Worm (Caenorhabditis elegans) whole organism, early embryonic: ENCODE data around the gene B0238.9.

ENCODE experiments used
- B0310.2 ChIP-seq: sonication (generic microtip); optimal IDR thresholded peaks from 2 replicates; lab custom pipeline; 2016; ENCODE audit warnings: mild to moderate bottlenecking, missing genetic modification characterization, missing compliant biosample characterization
- F13C5.2 ChIP-seq: sonication (generic microtip); optimal IDR thresholded peaks from 2 replicates; lab custom pipeline; 2017; ENCODE audit warnings: mild to moderate bottlenecking, missing genetic modification characterization, inconsistent platforms, missing compliant biosample characterization
- aly-1 ChIP-seq: sonication (generic microtip); optimal IDR thresholded peaks from 2 replicates; lab custom pipeline; 2016; ENCODE audit warnings: missing genetic modification characterization, missing compliant biosample characterization
- ama-1 ChIP-seq: fragments of 150-350 bp; optimal IDR thresholded peaks from 2 replicates; lab custom pipeline; 2014
- ceh-13 ChIP-seq: fragments of 200-800 bp; sonication (Bioruptor generic); optimal IDR thresholded peaks from 2 replicates; lab custom pipeline; 2018; ENCODE audit warnings: mild to moderate bottlenecking, missing genetic modification characterization, missing compliant biosample characterization
- ceh-36 ChIP-seq: sonication (generic microtip); optimal IDR thresholded peaks from 2 replicates; lab custom pipeline; 2016; ENCODE audit warnings: missing genetic modification characterization, inconsistent platforms, missing compliant biosample characterization
- ets-7 ChIP-seq: sonication (generic microtip); optimal IDR thresholded peaks from 2 replicates; lab custom pipeline; 2016; ENCODE audit warnings: missing genotype, missing genetic modification characterization, missing compliant biosample characterization
- flt-1 ChIP-seq: fragments of 200-800 bp; sonication (Bioruptor generic); IDR thresholded peaks from 2 replicates; pipeline ENCODE4 v1.3.6; 2022; ENCODE audit warnings: missing genetic modification characterization, missing compliant biosample characterization
- hmbx-1 ChIP-seq: sonication (generic microtip); optimal IDR thresholded peaks from 2 replicates; lab custom pipeline; 2016; ENCODE audit warnings: mild to moderate bottlenecking, missing genetic modification characterization, missing compliant biosample characterization
- hmg-4 ChIP-seq: fragments of 200-800 bp; sonication (Bioruptor generic); optimal IDR thresholded peaks from 2 replicates; lab custom pipeline; 2018; ENCODE audit warnings: mild to moderate bottlenecking, missing genetic modification characterization, missing compliant biosample characterization
- hnd-1 ChIP-seq: sonication (generic microtip); optimal IDR thresholded peaks from 2 replicates; lab custom pipeline; 2016; ENCODE audit warnings: missing genetic modification characterization, missing compliant biosample characterization
- pes-1 ChIP-seq: fragments of 200-800 bp; sonication (Bioruptor generic); IDR thresholded peaks from 2 replicates; pipeline ENCODE4 v1.3.6; 2022; ENCODE audit warnings: missing genetic modification reagents, missing genetic modification characterization, missing compliant biosample characterization
- scrt-1 ChIP-seq: fragments of 200-800 bp; sonication (Bioruptor generic); IDR thresholded peaks from 2 replicates; pipeline ENCODE4 v1.3.6; 2022; ENCODE audit warnings: missing genetic modification characterization, missing compliant biosample characterization
- sea-1 ChIP-seq: fragments of 200-800 bp; sonication (Bioruptor generic); conservative IDR thresholded peaks from 2 replicates; pipeline ENCODE4 v1.3.6; 2022; ENCODE audit warnings: missing genetic modification characterization, missing compliant biosample characterization
- tbx-11 ChIP-seq: fragments of 200-800 bp; sonication (Bioruptor generic); IDR thresholded peaks from 2 replicates; pipeline ENCODE4 v1.3.6; 2022; ENCODE audit warnings: missing genetic modification characterization, missing compliant biosample characterization
- tbx-37 ChIP-seq: fragments of 200-800 bp; sonication (Bioruptor generic); conservative IDR thresholded peaks from 2 replicates; pipeline ENCODE4 v1.3.6; 2022; ENCODE audit warnings: missing genetic modification reagents, missing genetic modification characterization, missing compliant biosample characterization
- tra-4 ChIP-seq: sonication (generic microtip); optimal IDR thresholded peaks from 2 replicates; lab custom pipeline; 2017; ENCODE audit warnings: missing genetic modification characterization, missing compliant biosample characterization

The B0238.9 gene

ce11 chrV:5278001-5278400 lies at the start of gene B0238.9:
Gene B0238.9, minus strand, starts transcription at chrV:5278101.
- TF ChIP-seq hmg-4 (GFP tag; lab: Kevin White, UChicago), result no peak
- no peak for TF ChIP-seq scrt-1 (GFP tag; lab: Robert Waterston, UW)
- no peak for TF ChIP-seq sea-1 (GFP tag; lab: Robert Waterston, UW)
- no peak for TF ChIP-seq pes-1 (GFP tag; lab: Robert Waterston, UW)
- no peak for TF ChIP-seq ceh-36 (tag; lab: Kevin White, UChicago)
- TF ChIP-seq tbx-11 (GFP tag; lab: Robert Waterston, UW), result no peak
- TF ChIP-seq hnd-1 (tag; lab: Kevin White, UChicago), result no peak

ce11 chrV:5324566-5324965 lies 46.7 kb upstream of the B0238.9 start, which contains the start of gene ceh-33:
Gene ceh-33, minus strand, starts transcription at chrV:5324666.
- TF ChIP-seq F13C5.2 (no peak), ceh-13 (no peak), flt-1 (GFP tag; lab: Robert Waterston, UW) (no peak), tra-4 (no peak), sea-1 (GFP tag; lab: Robert Waterston, UW) (no peak), tbx-11 (GFP tag; lab: Robert Waterston, UW) (no peak), ets-7 (tag; lab: Kevin White, UChicago) (no peak), tbx-37 (no peak), hmbx-1 (tag; lab: Kevin White, UChicago) (no peak), pes-1 (GFP tag; lab: Robert Waterston, UW) (no peak), hnd-1 (tag; lab: Kevin White, UChicago) (no peak), ceh-36 (tag; lab: Kevin White, UChicago) (no peak), scrt-1 (GFP tag; lab: Robert Waterston, UW) (no peak), aly-1 (tag; lab: Kevin White, UChicago) (no peak), hmg-4 (GFP tag; lab: Kevin White, UChicago) (no peak), ama-1 (lab: Kevin White, UChicago) (no peak)

ce11 chrV:5322815-5323214 lies 44.9 kb upstream of the B0238.9 start:
- no peak for TF ChIP-seq B0310.2 (tag; lab: Kevin White, UChicago)
- TF ChIP-seq ama-1 (lab: Kevin White, UChicago), result no peak
- TF ChIP-seq scrt-1 (GFP tag; lab: Robert Waterston, UW), result no peak
- no peak for TF ChIP-seq tra-4
- TF ChIP-seq ets-7 (tag; lab: Kevin White, UChicago), result no peak
- no peak for TF ChIP-seq tbx-37
- TF ChIP-seq flt-1 (GFP tag; lab: Robert Waterston, UW), result no peak
- no peak for TF ChIP-seq tbx-11 (GFP tag; lab: Robert Waterston, UW)
- TF ChIP-seq hnd-1 (tag; lab: Kevin White, UChicago), result no peak
- no peak for TF ChIP-seq pes-1 (GFP tag; lab: Robert Waterston, UW)
- TF ChIP-seq ceh-13, result no peak
- no peak for TF ChIP-seq aly-1 (tag; lab: Kevin White, UChicago)
- no peak for TF ChIP-seq ceh-36 (tag; lab: Kevin White, UChicago)
- no peak for TF ChIP-seq hmbx-1 (tag; lab: Kevin White, UChicago)
- no peak for TF ChIP-seq hmg-4 (GFP tag; lab: Kevin White, UChicago)
- no peak for TF ChIP-seq sea-1 (GFP tag; lab: Robert Waterston, UW)
- TF ChIP-seq F13C5.2, result no peak

- no peak for TF ChIP-seq ceh-13
- no peak for TF ChIP-seq ceh-36 (tag; lab: Kevin White, UChicago)
- TF ChIP-seq sea-1 (GFP tag; lab: Robert Waterston, UW), result no peak
- TF ChIP-seq aly-1 (tag; lab: Kevin White, UChicago), result no peak
- TF ChIP-seq scrt-1 (GFP tag; lab: Robert Waterston, UW), result 0 out of 2 replicates have a peak, but pooled peaks have one; percentile 45
Measured at ce11 chrV:5319477-5319876, 41.6 kb upstream of the B0238.9 start, which contains the start of gene ceh-34. Gene ceh-34, minus strand, starts transcription at chrV:5319577.

- TF ChIP-seq ets-7 (tag; lab: Kevin White, UChicago) (no peak), hnd-1 (tag; lab: Kevin White, UChicago) (no peak), hmbx-1 (tag; lab: Kevin White, UChicago) (no peak), tra-4 (no peak), tbx-37 (no peak), ceh-36 (tag; lab: Kevin White, UChicago) (no peak), hmg-4 (GFP tag; lab: Kevin White, UChicago) (no peak), B0310.2 (tag; lab: Kevin White, UChicago) (no peak), ama-1 (lab: Kevin White, UChicago) (no peak)
Measured at ce11 chrV:5318349-5318748, 40.4 kb upstream of the B0238.9 start.

ce11 chrV:5314104-5314503 lies 36.2 kb upstream of the B0238.9 start, which contains the start of gene C10G8.2:
Gene C10G8.2, plus strand, starts transcription at chrV:5314404.
- TF ChIP-seq hnd-1 (tag; lab: Kevin White, UChicago) (no peak), aly-1 (tag; lab: Kevin White, UChicago) (no peak), hmg-4 (GFP tag; lab: Kevin White, UChicago) (no peak), tbx-37 (no peak), ama-1 (lab: Kevin White, UChicago) (no peak), hmbx-1 (tag; lab: Kevin White, UChicago) (no peak), flt-1 (GFP tag; lab: Robert Waterston, UW) (no peak), ceh-13 (no peak), pes-1 (GFP tag; lab: Robert Waterston, UW) (no peak), tra-4 (no peak), ceh-36 (tag; lab: Kevin White, UChicago) (no peak)

ce11 chrV:5312453-5312852 lies 34.6 kb upstream of the B0238.9 start, which contains the start of gene C10G8.3:
Gene C10G8.3, plus strand, starts transcription at chrV:5312753.
- TF ChIP-seq B0310.2 (tag; lab: Kevin White, UChicago) (no peak), ets-7 (tag; lab: Kevin White, UChicago) (no peak), ama-1 (lab: Kevin White, UChicago) (no peak), ceh-36 (tag; lab: Kevin White, UChicago) (no peak), tra-4 (no peak), ceh-13 (no peak), pes-1 (GFP tag; lab: Robert Waterston, UW) (no peak), flt-1 (GFP tag; lab: Robert Waterston, UW) (no peak), tbx-11 (GFP tag; lab: Robert Waterston, UW) (no peak), F13C5.2 (no peak), aly-1 (tag; lab: Kevin White, UChicago) (no peak), hmbx-1 (tag; lab: Kevin White, UChicago) (no peak), hmg-4 (GFP tag; lab: Kevin White, UChicago) (no peak), sea-1 (GFP tag; lab: Robert Waterston, UW) (no peak), scrt-1 (GFP tag; lab: Robert Waterston, UW) (no peak), hnd-1 (tag; lab: Kevin White, UChicago) (no peak), tbx-37 (no peak)
